Worm (Caenorhabditis elegans) whole organism, young adult: Measurements from ENCODE around the gene srbc-84.
A peak's percentile ranks its signal among the peaks of the same experiment; 100 is the strongest.

Experiments used
- B0261.1 ChIP-seq: sonication (generic microtip); optimal IDR thresholded peaks from 2 replicates; lab custom pipeline; 2016; ENCODE audit warnings: mild to moderate bottlenecking, missing genetic modification characterization, moderate library complexity, missing compliant biosample characterization
- B0336.3 ChIP-seq: fragments of 200-800 bp; sonication (Bioruptor generic); IDR thresholded peaks from 2 replicates; pipeline ENCODE4 v1.3.6; 2022; ENCODE audit warnings: missing genetic modification characterization, missing compliant biosample characterization
- D2030.7 ChIP-seq: fragments of 200-800 bp; sonication (Bioruptor generic); IDR thresholded peaks from 2 replicates; pipeline ENCODE4 v1.3.6; 2022; ENCODE audit warnings: missing genetic modification reagents, missing genetic modification characterization, missing compliant biosample characterization
- F39B2.1 ChIP-seq: fragments of 200-800 bp; sonication (Bioruptor generic); IDR thresholded peaks from 2 replicates; pipeline ENCODE4 v1.3.6; 2022; ENCODE audit warnings: missing genetic modification reagents, missing genetic modification characterization, missing compliant biosample characterization
- K11D2.4 ChIP-seq: fragments of 200-800 bp; sonication (Bioruptor generic); IDR thresholded peaks from 2 replicates; pipeline ENCODE4 v1.3.6; 2022; ENCODE audit warnings: missing genetic modification reagents, missing genetic modification characterization, missing compliant biosample characterization
- K12H6.12 ChIP-seq: fragments of 200-800 bp; sonication (Bioruptor generic); optimal IDR thresholded peaks from 2 replicates; lab custom pipeline; 2018; ENCODE audit warnings: mild to moderate bottlenecking, missing genetic modification characterization, missing compliant biosample characterization
- Y53F4B.3 ChIP-seq: fragments of 200-800 bp; sonication (Bioruptor generic); IDR thresholded peaks from 2 replicates; pipeline ENCODE4 v1.3.6; 2022; ENCODE audit warnings: missing genetic modification reagents, missing genetic modification characterization, missing compliant biosample characterization
- Y56A3A.18 ChIP-seq: fragments of 200-800 bp; sonication (Bioruptor generic); IDR thresholded peaks from 2 replicates; pipeline ENCODE4 v1.3.6; 2022; ENCODE audit warnings: missing genetic modification reagents, missing genetic modification characterization, missing compliant biosample characterization
- Y67H2A.10 ChIP-seq: fragments of 200-800 bp; sonication (Bioruptor generic); conservative IDR thresholded peaks from 2 replicates; pipeline ENCODE4 v1.3.6; 2022; ENCODE audit warnings: missing genetic modification reagents, missing genetic modification characterization, missing compliant biosample characterization
- akir-1 ChIP-seq: fragments of 200-800 bp; sonication (Bioruptor generic); optimal IDR thresholded peaks from 2 replicates; lab custom pipeline; 2018; ENCODE audit warnings: mild to moderate bottlenecking, missing genetic modification characterization, moderate library complexity, missing compliant biosample characterization
- ama-1 ChIP-seq, 3 experiments: fragments of 150-350 bp in 1 of 3; sonication (generic microtip) in 2 of 3; optimal IDR thresholded peaks; 2 replicates each; lab custom pipeline; 2014 to 2018; ENCODE audit warnings: missing biosample characterization in 2 of 3, missing genetic modification characterization in 2 of 3, missing genetic modification reagents in 2 of 3
- ccch-3 ChIP-seq: fragments of 200-800 bp; sonication (Bioruptor generic); optimal IDR thresholded peaks from 2 replicates; lab custom pipeline; 2018; ENCODE audit warnings: mild to moderate bottlenecking, missing genetic modification characterization, missing compliant biosample characterization
- cebp-1 ChIP-seq, 2 experiments: fragments of 200-800 bp in 1 of 2; sonication (Bioruptor generic) in 1 of 2; sonication (generic microtip) in 1 of 2; IDR thresholded peaks in 1 of 2; optimal IDR thresholded peaks in 1 of 2; 2 replicates each; pipeline versions ENCODE4 v1.3.6 to Lab custom; 2017 to 2022; ENCODE audit warnings: missing compliant biosample characterization in 2 of 2, missing genetic modification characterization in 2 of 2, mild to moderate bottlenecking in 1 of 2, missing genetic modification reagents in 1 of 2, moderate library complexity in 1 of 2
- chd-7 ChIP-seq: sonication (generic microtip); optimal IDR thresholded peaks from 2 replicates; lab custom pipeline; 2016; ENCODE audit warnings: mild to moderate bottlenecking, missing genetic modification characterization, moderate library complexity, missing compliant biosample characterization
- efl-1 ChIP-seq: fragments of 150-350 bp; optimal IDR thresholded peaks from 2 replicates; lab custom pipeline; 2014; ENCODE audit warnings: missing biosample characterization, missing genetic modification reagents, missing genetic modification characterization
- egl-18 ChIP-seq: fragments of 200-800 bp; sonication (Bioruptor generic); IDR thresholded peaks from 2 replicates; pipeline ENCODE4 v1.3.6; 2022; ENCODE audit warnings: missing genetic modification reagents, missing genetic modification characterization, missing compliant biosample characterization
- gei-17 ChIP-seq: fragments of 200-800 bp; sonication (Bioruptor generic); optimal IDR thresholded peaks from 2 replicates; lab custom pipeline; 2018; ENCODE audit warnings: mild to moderate bottlenecking, missing genetic modification characterization, missing compliant biosample characterization
- hsf-1 ChIP-seq: fragments of 200-800 bp; sonication (Bioruptor generic); IDR thresholded peaks from 2 replicates; pipeline ENCODE4 v1.3.6; 2022; ENCODE audit warnings: missing genetic modification reagents, missing genetic modification characterization, missing compliant biosample characterization
- madf-10 ChIP-seq: sonication (generic microtip); optimal IDR thresholded peaks from 2 replicates; lab custom pipeline; 2016; ENCODE audit warnings: mild to moderate bottlenecking, missing genetic modification characterization, missing compliant biosample characterization
- mel-28 ChIP-seq: sonication (generic microtip); optimal IDR thresholded peaks from 2 replicates; lab custom pipeline; 2016; ENCODE audit warnings: borderline replicate concordance, mild to moderate bottlenecking, missing genetic modification characterization, missing compliant biosample characterization
- nfyb-1 ChIP-seq: fragments of 200-800 bp; sonication (Bioruptor generic); IDR thresholded peaks from 2 replicates; pipeline ENCODE4 v1.3.6; 2022; ENCODE audit warnings: missing genetic modification reagents, missing genetic modification characterization, missing compliant biosample characterization
- nhr-27 ChIP-seq: fragments of 200-800 bp; sonication (Bioruptor generic); optimal IDR thresholded peaks from 2 replicates; lab custom pipeline; 2018; ENCODE audit warnings: mild to moderate bottlenecking, missing genetic modification characterization, moderate library complexity, missing compliant biosample characterization
- rcor-1 ChIP-seq: fragments of 200-800 bp; sonication (Bioruptor generic); IDR thresholded peaks from 2 replicates; pipeline ENCODE4 v1.3.6; 2022; ENCODE audit warnings: missing genetic modification reagents, missing genetic modification characterization, missing compliant biosample characterization
- repo-1 ChIP-seq: sonication (generic microtip); optimal IDR thresholded peaks from 2 replicates; lab custom pipeline; 2017; ENCODE audit warnings: mild to moderate bottlenecking, missing genetic modification characterization, missing compliant biosample characterization
- sdz-38 ChIP-seq: sonication (generic microtip); optimal IDR thresholded peaks from 2 replicates; lab custom pipeline; 2016; ENCODE audit warnings: missing genotype, missing genetic modification characterization, missing compliant biosample characterization
- sea-2 ChIP-seq: fragments of 200-800 bp; sonication (Bioruptor generic); IDR thresholded peaks from 2 replicates; pipeline ENCODE4 v1.3.6; 2022; ENCODE audit warnings: missing genetic modification characterization, missing compliant biosample characterization
- snpc-1.1 ChIP-seq: sonication (generic microtip); optimal IDR thresholded peaks from 2 replicates; lab custom pipeline; 2017; ENCODE audit warnings: missing genetic modification characterization, mild to moderate bottlenecking, missing compliant biosample characterization, antibody characterized with exemption, moderate library complexity, missing genotype, missing genetic modification reagents; ENCODE audit not compliant: insufficient read depth
- snpc-1.3 ChIP-seq: sonication (generic microtip); optimal IDR thresholded peaks from 2 replicates; lab custom pipeline; 2017; ENCODE audit warnings: missing genetic modification characterization, mild to moderate bottlenecking, missing compliant biosample characterization, antibody characterized with exemption, moderate library complexity, missing genotype, missing genetic modification reagents; ENCODE audit not compliant: insufficient read depth
- snpc-3.4 ChIP-seq: sonication (generic microtip); optimal IDR thresholded peaks from 2 replicates; lab custom pipeline; 2017; ENCODE audit warnings: missing genetic modification characterization, mild to moderate bottlenecking, missing compliant biosample characterization, antibody characterized with exemption, moderate library complexity, missing genotype, missing genetic modification reagents
- snpc-4 ChIP-seq, 5 experiments: fragments of 150-350 bp in 1 of 5; sonication (generic microtip) in 4 of 5; optimal IDR thresholded peaks; 2 replicates each; lab custom pipeline; 2014 to 2018; ENCODE audit warnings: missing genetic modification characterization in 5 of 5, missing biosample characterization in 3 of 5, antibody characterized with exemption in 2 of 5, mild to moderate bottlenecking in 2 of 5, missing compliant biosample characterization in 2 of 5, missing genotype in 2 of 5, moderate library complexity in 2 of 5, missing genetic modification reagents in 1 of 5
- sptf-2 ChIP-seq: fragments of 200-800 bp; sonication (Bioruptor generic); optimal IDR thresholded peaks from 2 replicates; lab custom pipeline; 2018; ENCODE audit warnings: mild to moderate bottlenecking, missing genetic modification characterization, missing compliant biosample characterization
- unc-62 ChIP-seq: fragments of 150-350 bp; optimal IDR thresholded peaks from 2 replicates; lab custom pipeline; 2014; ENCODE audit warnings: missing biosample characterization, missing genetic modification reagents, missing genetic modification characterization
- ztf-28 ChIP-seq: fragments of 200-800 bp; sonication (Bioruptor generic); IDR thresholded peaks from 2 replicates; pipeline ENCODE4 v1.3.6; 2022; ENCODE audit warnings: missing genetic modification reagents, missing genetic modification characterization, missing compliant biosample characterization

Gene srbc-84

ce11 chrV:16309523-16309922, 10.8 kb downstream of the srbc-84 start, which contains the start of gene oac-7:
oac-7 (plus strand) TSS chrV:16309805.
- no peak for TF ChIP-seq sea-2 (GFP tag; lab: Robert Waterston, UW)
- TF ChIP-seq cebp-1 (GFP tag; IDR thresholded peaks at IDR 0.05; lab: Robert Waterston, UW) = no peak
- TF ChIP-seq cebp-1 (tag; optimal IDR thresholded peaks at IDR 0.05; lab: Kevin White, UChicago) = peak; percentile 85
- TF ChIP-seq, all 124 proteins: peak for 1

DNA sequence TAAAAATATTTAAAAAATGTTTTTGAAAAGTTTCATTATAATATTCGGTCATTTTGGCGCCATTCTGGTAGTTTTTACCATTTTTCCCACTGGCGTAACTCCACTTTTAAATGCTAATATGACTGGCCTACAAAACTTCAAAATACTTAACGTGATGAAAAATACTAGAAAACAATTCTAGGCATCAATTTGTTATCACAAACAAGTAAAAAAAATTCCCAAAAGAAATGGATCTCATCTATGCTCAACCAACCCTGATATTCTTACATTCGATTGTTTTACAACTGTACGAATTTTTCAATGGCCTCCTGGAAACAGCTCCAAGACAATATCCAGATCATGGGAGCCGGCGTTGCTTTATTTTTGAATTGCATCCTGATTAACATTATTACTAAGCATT, 16.2 kb downstream of the srbc-84 start, which contains the start of gene str-214:
Gene str-214, plus strand, starts transcription at position 301 of the 400 bp plus-strand sequence.
- no peak for TF ChIP-seq efl-1 (GFP tag; lab: Kevin White, UChicago)
- TF ChIP-seq mel-28 (tag; lab: Kevin White, UChicago) = no peak
- no peak for TF ChIP-seq egl-18 (GFP tag; lab: Robert Waterston, UW)
- TF ChIP-seq sdz-38 (tag; lab: Kevin White, UChicago) = no peak
- no peak for TF ChIP-seq ccch-3 (GFP tag; lab: Kevin White, UChicago)
- no peak for TF ChIP-seq D2030.7 (GFP tag; lab: Robert Waterston, UW)
- no peak for TF ChIP-seq ama-1 (optimal IDR thresholded peaks at IDR 0.05; lab: Kevin White, UChicago)
- no peak for TF ChIP-seq ama-1 (GFP tag; optimal IDR thresholded peaks at IDR 0.05; lab: Kevin White, UChicago)
- no peak for TF ChIP-seq madf-10 (tag; lab: Kevin White, UChicago)
- TF ChIP-seq ztf-28 = no peak
- TF ChIP-seq Y56A3A.18 (GFP tag; lab: Robert Waterston, UW) = no peak

- TF ChIP-seq repo-1 = no peak
- TF ChIP-seq gei-17 = no peak
- no peak for TF ChIP-seq chd-7 (tag; lab: Kevin White, UChicago)
- TF ChIP-seq B0261.1 (tag; lab: Kevin White, UChicago) = no peak
- no peak for TF ChIP-seq snpc-1.3 (tag; lab: Kevin White, UChicago)
- TF ChIP-seq K12H6.12 (tag; lab: Kevin White, UChicago) = no peak
- TF ChIP-seq snpc-4 (GFP tag; optimal IDR thresholded peaks at IDR 0.05; lab: Kevin White, UChicago) = no peak
- TF ChIP-seq snpc-4 (tag; optimal IDR thresholded peaks at IDR 0.05; lab: Kevin White, UChicago) = no peak
- no peak for TF ChIP-seq akir-1 (GFP tag; lab: Kevin White, UChicago)
- TF ChIP-seq snpc-1.1 = no peak
- no peak for TF ChIP-seq cebp-1 (GFP tag; IDR thresholded peaks at IDR 0.05; lab: Robert Waterston, UW)
- no peak for TF ChIP-seq cebp-1 (tag; optimal IDR thresholded peaks at IDR 0.05; lab: Kevin White, UChicago)
- TF ChIP-seq K11D2.4 (GFP tag; lab: Robert Waterston, UW) = no peak
- no peak for TF ChIP-seq rcor-1
Observed at ce11 chrV:16317244-16317643, 18.5 kb downstream of the srbc-84 start, which contains the start of gene srh-180. srh-180 (plus strand) TSS chrV:16317544.

DNA sequence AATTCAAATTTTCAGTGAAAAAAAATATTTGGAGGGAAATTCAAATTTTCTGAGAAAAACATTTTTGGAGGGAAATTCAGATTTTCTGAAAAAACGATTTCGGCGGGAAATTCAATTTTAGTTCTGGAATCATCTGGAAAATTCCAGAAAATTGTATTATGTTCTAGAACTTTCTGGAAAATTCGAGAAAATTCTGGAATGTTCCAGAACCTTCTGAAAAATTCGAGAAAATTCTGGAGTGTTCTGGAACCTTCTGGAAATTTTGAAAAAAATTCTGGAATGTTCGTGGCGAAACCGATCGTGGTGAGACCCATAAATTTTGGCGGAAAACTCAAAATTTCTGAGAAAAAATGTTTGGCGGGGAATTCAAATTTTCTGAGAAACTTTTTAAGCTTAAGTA, 23.4 kb downstream of the srbc-84 start:
- TF ChIP-seq nfyb-1 (GFP tag; lab: Robert Waterston, UW) = no peak
- peak; percentile 91 for TF ChIP-seq hsf-1 (GFP tag; lab: Robert Waterston, UW)

- TF ChIP-seq snpc-3.4 (tag; lab: Kevin White, UChicago) (no peak), F39B2.1 (GFP tag; lab: Robert Waterston, UW) (no peak), B0336.3 (GFP tag; lab: Robert Waterston, UW) (no peak), Y67H2A.10 (GFP tag; lab: Robert Waterston, UW) (no peak), nhr-27 (tag; lab: Kevin White, UChicago) (no peak), sptf-2 (no peak), Y53F4B.3 (GFP tag; lab: Robert Waterston, UW) (no peak), unc-62 (GFP tag; lab: Kevin White, UChicago) (no peak)
Observed at ce11 chrV:16328849-16329248, 30.1 kb downstream of the srbc-84 start, which contains the start of gene F57G8.7. F57G8.7 (plus strand) TSS chrV:16329149.
